Worm (Caenorhabditis elegans): ENCODE data around the gene sra-4.

sra-4 gene

DNA sequence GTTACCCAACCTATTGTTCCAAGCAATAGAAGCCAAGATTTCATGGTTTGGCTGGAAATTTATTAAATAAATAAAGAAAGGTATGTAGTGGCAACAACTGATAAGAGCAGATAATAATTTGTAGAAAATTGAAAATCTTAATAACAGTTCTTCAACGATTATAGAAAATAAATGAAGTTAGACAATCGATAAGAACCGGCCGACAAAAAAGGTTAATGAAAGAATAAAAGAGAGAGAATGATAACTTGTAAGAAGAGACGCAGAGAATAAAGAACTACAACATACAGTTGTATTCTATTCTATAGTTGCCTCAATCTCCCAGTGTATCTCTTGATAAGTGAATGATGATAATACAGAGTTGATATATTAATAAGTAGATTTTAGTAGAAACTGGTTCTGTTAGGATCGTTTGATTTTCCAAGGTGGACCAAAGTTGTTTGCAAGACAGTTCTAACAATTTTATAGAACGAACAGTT, 44.1 kb upstream of the sra-4 start, which contains the start of gene ugt-58:
Gene ugt-58, minus strand, starts transcription at position 51 of the 476 bp plus-strand sequence.
- TF ChIP-seq nhr-80 (tag; optimal IDR thresholded peaks at IDR 0.05), result peak; percentile 5
- TF ChIP-seq let-607 (tag; optimal IDR thresholded peaks at IDR 0.05), result no peak
- no peak for TF ChIP-seq hrde-1 (tag; optimal IDR thresholded peaks at IDR 0.05; ENCODE audit: borderline replicate concordance)

DNA sequence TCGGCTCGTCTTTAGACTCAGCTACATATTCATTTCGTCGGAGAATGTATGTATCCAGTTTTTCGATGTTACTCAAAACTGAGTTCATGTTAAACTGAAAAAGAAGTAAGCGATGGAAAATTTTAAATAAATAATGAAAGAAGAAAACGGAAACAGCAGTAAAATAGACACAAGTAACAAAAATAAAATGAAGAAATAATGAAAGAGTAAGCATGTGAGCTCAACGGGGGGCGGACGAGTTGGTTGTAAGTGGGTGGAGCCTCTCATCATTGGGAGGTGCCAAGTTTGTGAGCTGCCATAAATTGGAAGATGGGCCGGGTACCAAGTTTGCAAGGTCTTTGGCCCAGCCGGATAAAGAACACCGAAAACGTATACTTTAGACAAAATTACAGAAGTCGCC, 40.8 kb upstream of the sra-4 start, which contains the start of gene wee-1.1:
Gene wee-1.1, minus strand, starts transcription at position 101 of the 400 bp plus-strand sequence.
- TF ChIP-seq snpc-4 (GFP tag; optimal IDR thresholded peaks at IDR 0.05) (no peak), snpc-4 (tag; optimal IDR thresholded peaks at IDR 0.05) (no peak), ztf-25 (GFP tag; IDR thresholded peaks at IDR 0.05) (no peak), xnd-1 (tag; optimal IDR thresholded peaks at IDR 0.05) (no peak), die-1 (tag; optimal IDR thresholded peaks at IDR 0.05) (no peak), chd-7 (tag; optimal IDR thresholded peaks at IDR 0.05) (no peak), unc-62 (GFP tag; optimal IDR thresholded peaks at IDR 0.05) (no peak), ztf-3 (GFP tag; optimal IDR thresholded peaks at IDR 0.05) (no peak)

DNA sequence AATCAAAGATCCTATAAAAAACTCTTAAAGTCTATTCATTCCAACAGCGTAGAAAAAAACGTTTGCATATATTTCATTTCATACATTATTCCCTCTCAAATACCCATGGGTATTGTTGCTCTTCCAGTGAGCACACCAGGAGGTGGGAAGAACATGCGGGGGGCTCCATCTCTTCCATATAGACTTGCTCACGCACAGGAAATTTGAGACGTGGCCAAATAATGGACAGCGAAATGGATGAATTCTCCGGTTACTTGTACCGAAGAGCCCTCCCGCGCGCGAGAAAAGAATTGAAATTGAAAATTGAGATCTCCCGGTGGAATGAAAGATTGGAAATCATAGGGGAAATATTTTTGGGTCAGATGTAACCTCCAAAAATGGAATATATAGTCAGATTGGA, 34.9 kb upstream of the sra-4 start:
- TF ChIP-seq nfyb-1 (GFP tag; IDR thresholded peaks at IDR 0.05) (0 out of 2 replicates have a peak, but pooled peaks have one; percentile 33), F57C9.4 (tag; optimal IDR thresholded peaks at IDR 0.05) (no peak)

DNA sequence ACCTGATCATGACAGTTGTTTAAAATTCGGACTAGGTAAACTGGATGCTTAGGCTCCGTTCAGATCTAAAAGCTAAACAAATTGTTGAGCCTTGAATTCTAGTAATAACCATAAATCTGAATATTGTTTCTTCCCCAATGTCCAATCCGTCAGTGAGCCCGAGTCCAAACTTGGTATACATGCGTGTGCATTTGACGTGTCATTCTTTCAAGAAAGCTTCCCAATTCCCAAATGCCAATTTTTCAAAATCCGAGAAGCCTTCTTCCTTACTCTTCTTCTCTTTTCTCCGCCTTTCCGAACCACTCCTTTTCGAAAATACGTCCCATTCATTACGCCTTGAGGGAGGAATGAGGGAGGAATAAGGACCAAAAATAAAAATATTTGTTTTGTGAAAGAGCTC, 34.0 kb upstream of the sra-4 start:
- TF ChIP-seq ztf-3 (GFP tag; optimal IDR thresholded peaks at IDR 0.05) (no peak), nfyb-1 (GFP tag; IDR thresholded peaks at IDR 0.05) (no peak), akir-1 (GFP tag; optimal IDR thresholded peaks at IDR 0.05) (no peak), unc-130 (GFP tag; optimal IDR thresholded peaks at IDR 0.05) (no peak), bed-1 (GFP tag; IDR thresholded peaks at IDR 0.05) (no peak), ekl-4 (GFP tag; IDR thresholded peaks at IDR 0.05) (no peak), tlf-1 (GFP tag; optimal IDR thresholded peaks at IDR 0.05) (no peak)

DNA sequence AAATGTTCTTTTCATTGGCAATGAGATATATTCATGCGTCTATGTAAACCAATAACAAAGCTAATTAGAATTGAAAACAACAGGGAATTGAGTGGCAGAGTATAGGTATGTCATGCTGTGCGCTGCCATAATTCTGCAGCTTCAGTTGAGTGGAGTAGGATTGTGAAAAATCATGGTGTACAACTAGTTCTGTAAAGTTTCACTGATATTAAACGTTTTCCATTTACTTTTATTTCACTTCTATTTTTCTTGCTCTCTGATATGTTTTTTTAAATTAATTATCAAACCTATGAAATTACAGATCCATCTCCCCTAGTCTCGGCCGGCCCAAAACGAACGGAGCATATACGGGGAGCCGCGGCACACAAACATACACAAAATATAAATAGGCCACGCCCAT, 33.0 kb upstream of the sra-4 start, which contains the start of gene exc-7:
Gene exc-7, plus strand, starts transcription at position 301 of the 400 bp plus-strand sequence.
- TF ChIP-seq ztf-22 (GFP tag; optimal IDR thresholded peaks at IDR 0.05) (no peak), zim-3 (tag; optimal IDR thresholded peaks at IDR 0.05) (no peak), nfya-1 (tag; optimal IDR thresholded peaks at IDR 0.05; ENCODE audit: borderline replicate concordance, insufficient read depth) (no peak), F23B12.7 (tag; optimal IDR thresholded peaks at IDR 0.05; ENCODE audit: insufficient read depth) (no peak), rec-8 (tag; optimal IDR thresholded peaks at IDR 0.05) (no peak), nfyb-1 (GFP tag; IDR thresholded peaks at IDR 0.05) (no peak), tlf-1 (GFP tag; optimal IDR thresholded peaks at IDR 0.05) (no peak), F57A8.1 (GFP tag; optimal IDR thresholded peaks at IDR 0.05) (no peak), let-526 (GFP tag; IDR thresholded peaks at IDR 0.05) (no peak), pbrm-1 (GFP tag; IDR thresholded peaks at IDR 0.05) (no peak), cebp-2 (GFP tag; IDR thresholded peaks at IDR 0.05) (no peak), ceh-27 (GFP tag; optimal IDR thresholded peaks at IDR 0.05) (no peak), snpc-1.1 (tag; optimal IDR thresholded peaks at IDR 0.05; ENCODE audit: insufficient read depth) (no peak)

DNA sequence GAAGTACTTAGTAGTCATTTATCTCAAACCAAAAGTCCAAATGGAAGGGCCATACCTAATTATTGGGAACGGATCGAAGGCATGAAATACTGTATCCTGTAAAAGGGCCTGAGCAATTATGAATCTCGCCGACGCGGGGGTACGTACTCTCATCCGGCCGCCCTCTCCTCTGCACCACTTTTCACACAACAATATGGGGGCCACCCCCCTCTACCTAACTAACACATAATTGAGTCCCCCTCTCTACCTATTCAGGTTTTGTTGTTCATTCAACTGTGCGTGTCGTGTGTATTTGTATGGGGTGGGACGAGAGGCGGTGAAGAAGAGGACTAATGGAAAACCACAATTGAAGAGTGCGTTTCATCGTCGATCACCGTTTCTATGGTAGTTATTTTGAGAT, 31.7 kb upstream of the sra-4 start:
- TF ChIP-seq zfh-2 (GFP tag; conservative IDR thresholded peaks at IDR 0.05) (0 out of 2 replicates have a peak, but pooled peaks have one; percentile 16), hlh-26 (GFP tag; conservative IDR thresholded peaks at IDR 0.05) (no peak), B0336.3 (GFP tag; IDR thresholded peaks at IDR 0.05) (no peak), chd-7 (tag; optimal IDR thresholded peaks at IDR 0.05) (peak; percentile 13), dox-1 (GFP tag; IDR thresholded peaks at IDR 0.05) (no peak), egl-18 (GFP tag; IDR thresholded peaks at IDR 0.05) (0 out of 2 replicates have a peak, but pooled peaks have one; percentile 27), aptf-3 (GFP tag; IDR thresholded peaks at IDR 0.05) (no peak), ceh-27 (GFP tag; optimal IDR thresholded peaks at IDR 0.05) (peak; percentile 14), attf-5 (GFP tag; optimal IDR thresholded peaks at IDR 0.05) (no peak)
